Fruit fly (Drosophila melanogaster) whole organism, embryonic: ENCODE data around the gene CG42554.

Source experiments
- CG10267 ChIP-seq: fragments of 200-800 bp; sonication (Bioruptor generic); optimal IDR thresholded peaks from 2 replicates; lab custom pipeline; 2018; ENCODE audit warnings: missing biosample characterization, mild to moderate bottlenecking, missing genetic modification characterization, moderate library complexity
- CG10431 ChIP-seq: fragments of 200-800 bp; sonication (Bioruptor generic); optimal IDR thresholded peaks from 3 replicates; lab custom pipeline; 2018; ENCODE audit warnings: missing biosample characterization, mild to moderate bottlenecking, missing genetic modification characterization
- CG12104 ChIP-seq: fragments of 200-800 bp; sonication (Bioruptor generic); optimal IDR thresholded peaks from 3 replicates; lab custom pipeline; 2016; ENCODE audit warnings: missing biosample characterization, missing genetic modification characterization
- CG13287 ChIP-seq: fragments of 200-800 bp; sonication (Bioruptor generic); IDR thresholded peaks from 2 replicates; pipeline ENCODE4 v1.3.6; 2022; ENCODE audit warnings: missing biosample characterization, missing genetic modification characterization; ENCODE audit not compliant: partially characterized antibody
- CG14860 ChIP-seq: fragments of 200-800 bp; sonication (Bioruptor generic); IDR thresholded peaks from 3 replicates; pipeline ENCODE4 v1.3.6; 2022; ENCODE audit warnings: missing biosample characterization, missing genetic modification characterization; ENCODE audit not compliant: partially characterized antibody
- CG15601 ChIP-seq: fragments of 200-800 bp; sonication (Bioruptor generic); optimal IDR thresholded peaks from 3 replicates; lab custom pipeline; 2019; ENCODE audit warnings: missing biosample characterization, mild to moderate bottlenecking, missing genetic modification characterization, moderate library complexity
- CG1602 ChIP-seq: fragments of 200-800 bp; sonication (Bioruptor generic); optimal IDR thresholded peaks from 3 replicates; lab custom pipeline; 2016; ENCODE audit warnings: missing biosample characterization, missing genetic modification characterization
- CG1647 ChIP-seq: fragments of 200-800 bp; sonication (Bioruptor generic); optimal IDR thresholded peaks from 3 replicates; lab custom pipeline; 2016; ENCODE audit warnings: missing biosample characterization, missing genetic modification characterization
- CG17359 ChIP-seq: fragments of 200-800 bp; sonication (Bioruptor generic); optimal IDR thresholded peaks from 3 replicates; lab custom pipeline; 2018; ENCODE audit warnings: missing biosample characterization, mild to moderate bottlenecking, missing genetic modification characterization, moderate library complexity
- CG17829 ChIP-seq: fragments of 200-800 bp; optimal IDR thresholded peaks from 2 replicates; lab custom pipeline; 2019; ENCODE audit warnings: missing biosample characterization, mild to moderate bottlenecking, missing genetic modification characterization, moderate library complexity
- CG18764 ChIP-seq: fragments of 200-800 bp; sonication (Bioruptor generic); optimal IDR thresholded peaks from 3 replicates; lab custom pipeline; 2016; ENCODE audit warnings: missing biosample characterization, missing genetic modification characterization
- CG2129 ChIP-seq: fragments of 200-800 bp; sonication (Bioruptor generic); IDR thresholded peaks from 2 replicates; pipeline ENCODE4 v1.3.6; 2022; ENCODE audit warnings: missing biosample characterization, missing genetic modification characterization; ENCODE audit not compliant: partially characterized antibody
- CG2889 ChIP-seq: fragments of 200-800 bp; sonication (Bioruptor generic); IDR thresholded peaks from 3 replicates; pipeline ENCODE4 v1.3.6; 2022; ENCODE audit warnings: missing biosample characterization, missing genetic modification characterization
- CG3281 ChIP-seq: fragments of 200-800 bp; sonication (Bioruptor generic); optimal IDR thresholded peaks from 3 replicates; lab custom pipeline; 2017; ENCODE audit warnings: missing biosample characterization, mild to moderate bottlenecking, missing genetic modification characterization
- CG3407 ChIP-seq: fragments of 200-800 bp; sonication (Bioruptor generic); optimal IDR thresholded peaks from 2 replicates; lab custom pipeline; 2018; ENCODE audit warnings: missing biosample characterization, mild to moderate bottlenecking, missing genetic modification characterization
- CG34422 ChIP-seq: fragments of 200-800 bp; sonication (Bioruptor generic); IDR thresholded peaks from 3 replicates; pipeline ENCODE4 v1.3.6; 2022; ENCODE audit warnings: missing biosample characterization, missing genetic modification characterization
- CG6654 ChIP-seq: fragments of 200-800 bp; sonication (Bioruptor generic); optimal IDR thresholded peaks from 2 replicates; lab custom pipeline; 2017; ENCODE audit warnings: missing biosample characterization, mild to moderate bottlenecking, missing genetic modification characterization
- CG7271 ChIP-seq: fragments of 200-800 bp; sonication (Bioruptor generic); optimal IDR thresholded peaks from 2 replicates; lab custom pipeline; 2018; ENCODE audit warnings: missing biosample characterization, mild to moderate bottlenecking, missing genetic modification characterization, moderate library complexity
- CG8281 ChIP-seq: fragments of 200-800 bp; sonication (Bioruptor generic); optimal IDR thresholded peaks from 2 replicates; lab custom pipeline; 2018; ENCODE audit warnings: missing biosample characterization, mild to moderate bottlenecking, missing genetic modification characterization, moderate library complexity
- CG9817 ChIP-seq: fragments of 200-800 bp; sonication (Bioruptor generic); optimal IDR thresholded peaks from 2 replicates; lab custom pipeline; 2018; ENCODE audit warnings: missing biosample characterization, mild to moderate bottlenecking, missing genetic modification characterization, moderate library complexity
- CkIIα-i1 ChIP-seq: fragments of 200-800 bp; sonication (Bioruptor generic); IDR thresholded peaks from 2 replicates; pipeline ENCODE4 v1.3.6; 2022; ENCODE audit warnings: missing biosample characterization, missing genetic modification characterization
- Dip3 ChIP-seq: fragments of 200-800 bp; sonication (Bioruptor generic); optimal IDR thresholded peaks from 3 replicates; lab custom pipeline; 2016; ENCODE audit warnings: missing biosample characterization, missing genetic modification characterization
- E2f2 ChIP-seq: fragments of 200-800 bp; sonication (Bioruptor generic); IDR thresholded peaks from 2 replicates; pipeline ENCODE4 v1.3.6; 2022; ENCODE audit warnings: missing biosample characterization, missing genetic modification characterization
- HmgZ ChIP-seq: fragments of 200-800 bp; sonication (Bioruptor generic); optimal IDR thresholded peaks from 2 replicates; lab custom pipeline; 2018; ENCODE audit warnings: missing biosample characterization, mild to moderate bottlenecking, missing genetic modification characterization
- Hr51 ChIP-seq, 2 experiments: fragments of 200-800 bp; sonication (Bioruptor generic); optimal IDR thresholded peaks; 2 replicates in 1 of 2; 3 replicates in 1 of 2; lab custom pipeline; 2016 to 2018; ENCODE audit warnings: missing biosample characterization in 2 of 2, missing genetic modification characterization in 2 of 2, mild to moderate bottlenecking in 1 of 2, moderate library complexity in 1 of 2
- Kr ChIP-seq: fragments of 200-800 bp; sonication (Bioruptor generic); optimal IDR thresholded peaks from 2 replicates; lab custom pipeline; 2017; ENCODE audit warnings: missing biosample characterization, mild to moderate bottlenecking, missing genetic modification characterization
- Mad ChIP-seq: fragments of 200-800 bp; sonication (Bioruptor generic); optimal IDR thresholded peaks from 2 replicates; lab custom pipeline; 2016; ENCODE audit warnings: missing biosample characterization, missing genetic modification characterization
- Meics ChIP-seq: fragments of 200-800 bp; sonication (Bioruptor generic); optimal IDR thresholded peaks from 2 replicates; lab custom pipeline; 2017; ENCODE audit warnings: missing biosample characterization, mild to moderate bottlenecking, missing genetic modification characterization
- NC2α ChIP-seq: fragments of 200-800 bp; sonication (Bioruptor generic); optimal IDR thresholded peaks from 2 replicates; lab custom pipeline; 2016; ENCODE audit warnings: missing biosample characterization, missing genetic modification characterization
- Pdp1 ChIP-seq, 2 experiments: fragments of 200-800 bp; sonication (Bioruptor generic); optimal IDR thresholded peaks; 3 replicates each; lab custom pipeline; 2016; ENCODE audit warnings: missing biosample characterization in 2 of 2, missing genetic modification characterization in 2 of 2, mild to moderate bottlenecking in 1 of 2, moderate library complexity in 1 of 2
- Stat92E ChIP-seq, 3 experiments: fragments of >200 bp in 2 of 3; fragments of 200-800 bp in 1 of 3; sonication (Bioruptor generic) in 1 of 3; optimal IDR thresholded peaks; 2 replicates each; lab custom pipeline; 2017 to 2019; ENCODE audit warnings: missing biosample characterization in 3 of 3, missing genetic modification characterization in 3 of 3, mild to moderate bottlenecking in 1 of 3, moderate library complexity in 1 of 3
- Xbp1 ChIP-seq: fragments of 200-800 bp; sonication (Bioruptor generic); optimal IDR thresholded peaks from 3 replicates; lab custom pipeline; 2016; ENCODE audit warnings: missing biosample characterization, mild to moderate bottlenecking, missing genetic modification characterization
- al ChIP-seq: fragments of 200-800 bp; sonication (Bioruptor generic); IDR thresholded peaks from 2 replicates; pipeline ENCODE4 v1.3.6; 2022; ENCODE audit warnings: missing biosample characterization, missing genetic modification characterization
- cas ChIP-seq: fragments of 200-800 bp; sonication (Bioruptor generic); IDR thresholded peaks from 2 replicates; pipeline ENCODE4 v1.3.6; 2022; ENCODE audit warnings: missing biosample characterization, missing genetic modification characterization
- chinmo ChIP-seq: fragments of 200-800 bp; sonication (Bioruptor generic); IDR thresholded peaks from 4 replicates; pipeline ENCODE4 v1.3.6; 2022; ENCODE audit warnings: missing biosample characterization, missing genetic modification characterization; ENCODE audit not compliant: partially characterized antibody
- ci ChIP-seq: fragments of 200-800 bp; sonication (Bioruptor generic); IDR thresholded peaks from 3 replicates; pipeline ENCODE4 v1.3.6; 2022; ENCODE audit warnings: missing biosample characterization, missing genetic modification characterization
- crol ChIP-seq: fragments of 200-800 bp; sonication (Bioruptor generic); IDR thresholded peaks from 2 replicates; pipeline ENCODE4 v1.3.6; 2022; ENCODE audit warnings: missing biosample characterization, missing genetic modification characterization
- disco-r ChIP-seq: fragments of 200-800 bp; sonication (Bioruptor generic); optimal IDR thresholded peaks from 2 replicates; lab custom pipeline; 2016; ENCODE audit warnings: missing biosample characterization, missing genetic modification characterization
- dmrt99B ChIP-seq: fragments of 200-800 bp; sonication (Bioruptor generic); optimal IDR thresholded peaks from 2 replicates; lab custom pipeline; 2018; ENCODE audit warnings: missing biosample characterization, mild to moderate bottlenecking, missing genetic modification characterization, moderate library complexity
- gem ChIP-seq: fragments of 200-800 bp; sonication (Bioruptor generic); optimal IDR thresholded peaks from 2 replicates; lab custom pipeline; 2019; ENCODE audit warnings: missing biosample characterization, mild to moderate bottlenecking, missing genetic modification characterization, moderate library complexity
- gfzf ChIP-seq: fragments of 200-800 bp; sonication (Bioruptor generic); optimal IDR thresholded peaks from 2 replicates; lab custom pipeline; 2016; ENCODE audit warnings: missing biosample characterization, mild to moderate bottlenecking, missing genetic modification characterization, moderate library complexity
- klu ChIP-seq: fragments of 200-800 bp; sonication (Bioruptor generic); IDR thresholded peaks from 2 replicates; pipeline ENCODE4 v1.3.6; 2022; ENCODE audit warnings: missing biosample characterization, missing genetic modification characterization
- lab ChIP-seq: fragments of 200-800 bp; sonication (Bioruptor generic); optimal IDR thresholded peaks from 3 replicates; lab custom pipeline; 2017; ENCODE audit warnings: missing biosample characterization, missing genetic modification characterization, mild to moderate bottlenecking, moderate library complexity, missing genetic modification reagents
- maf-S ChIP-seq: fragments of 200-800 bp; sonication (Bioruptor generic); optimal IDR thresholded peaks from 2 replicates; lab custom pipeline; 2016; ENCODE audit warnings: missing biosample characterization, missing genetic modification characterization
- mld ChIP-seq: fragments of 200-800 bp; sonication (Bioruptor generic); IDR thresholded peaks from 3 replicates; pipeline ENCODE4 v1.3.6; 2022; ENCODE audit warnings: missing biosample characterization, missing genetic modification characterization; ENCODE audit not compliant: partially characterized antibody
- pfk ChIP-seq: fragments of 200-800 bp; sonication (Bioruptor generic); optimal IDR thresholded peaks from 2 replicates; lab custom pipeline; 2018; ENCODE audit warnings: missing biosample characterization, mild to moderate bottlenecking, missing genetic modification characterization, moderate library complexity
- stc ChIP-seq: fragments of 200-800 bp; sonication (Bioruptor generic); IDR thresholded peaks from 2 replicates; pipeline ENCODE4 v1.3.6; 2022; ENCODE audit warnings: missing biosample characterization, missing genetic modification characterization
- unpg ChIP-seq: fragments of 200-800 bp; sonication (Bioruptor generic); optimal IDR thresholded peaks from 3 replicates; lab custom pipeline; 2018; ENCODE audit warnings: missing biosample characterization, mild to moderate bottlenecking, missing genetic modification characterization, moderate library complexity
- wdn ChIP-seq: fragments of 200-800 bp; sonication (Bioruptor generic); IDR thresholded peaks from 2 replicates; pipeline ENCODE4 v1.3.6; 2022; ENCODE audit warnings: missing biosample characterization, missing genetic modification characterization

CG42554 gene

DNA sequence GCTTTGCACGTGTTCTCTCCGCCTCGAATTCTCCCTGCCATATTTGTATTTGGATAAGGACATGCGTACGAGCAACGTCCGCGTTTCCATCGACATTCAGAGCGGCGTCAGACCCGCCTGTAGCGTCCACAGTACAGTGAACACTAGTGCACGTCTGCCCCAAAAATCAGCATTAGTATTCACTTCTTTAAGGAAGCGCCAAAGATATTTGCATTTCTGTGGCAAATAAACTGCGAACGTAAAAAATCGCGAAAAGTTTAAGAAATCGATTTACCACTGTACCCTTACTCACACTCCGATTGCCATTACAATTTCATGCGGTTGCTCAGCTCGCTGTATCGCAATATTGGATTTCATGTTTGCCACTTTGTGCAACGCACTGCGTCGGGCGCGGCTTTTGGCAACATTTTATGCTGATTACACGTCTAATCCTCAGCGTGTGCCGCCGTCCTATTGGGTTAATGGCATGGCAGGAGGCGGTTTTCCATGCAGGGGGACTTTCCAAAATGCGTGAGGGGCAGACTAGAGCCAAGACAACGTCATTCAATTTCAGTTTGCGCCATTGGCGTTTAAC lies 32.7 kb upstream of the CG42554 start (continued):
- no peak for TF ChIP-seq Kr
- peak; percentile 89 for TF ChIP-seq CG1647
- peak; percentile 83 for TF ChIP-seq klu (GFP tag; lab: Robert Waterston, UW)
- peak; percentile 83 for TF ChIP-seq Mad (GFP tag; lab: Kevin White, UChicago)
- TF ChIP-seq cas (GFP tag; lab: Robert Waterston, UW), result peak; percentile 67; the same call in 1 of the 2 replicates
- no peak for TF ChIP-seq CG7271
- peak; percentile 75 for TF ChIP-seq CG18764 (GFP tag; lab: Kevin White, UChicago)
- TF ChIP-seq gem, result peak; percentile 91
- peak; percentile 85 for TF ChIP-seq CG3407 (GFP tag; lab: Kevin White, UChicago)
- TF ChIP-seq Hr51 (GFP tag; optimal IDR thresholded peaks at IDR 0.05; lab: Kevin White, UChicago), result peak; percentile 86 to 87
- TF ChIP-seq CG17359, result peak; percentile 88
- no peak for TF ChIP-seq pfk (GFP tag; lab: Kevin White, UChicago)
- peak; percentile 93 for TF ChIP-seq CG34422 (GFP tag; lab: Robert Waterston, UW)
- TF ChIP-seq disco-r (GFP tag; lab: Kevin White, UChicago), result peak; percentile 85
- TF ChIP-seq Pdp1 (GFP tag; optimal IDR thresholded peaks at IDR 0.05; lab: Kevin White, UChicago), result peak; percentile 82 to 89
- peak; percentile 44; the same call in 1 of the 2 replicates for TF ChIP-seq crol (GFP tag; lab: Robert Waterston, UW)
- TF ChIP-seq al, result peak; percentile 63
- TF ChIP-seq chinmo, result no peak
- TF ChIP-seq E2f2 (GFP tag; lab: Robert Waterston, UW), result peak; percentile 59; the same call in 1 of the 2 replicates
- peak; percentile 90 for TF ChIP-seq stc (GFP tag; lab: Robert Waterston, UW)
- TF ChIP-seq Xbp1 (GFP tag; lab: Kevin White, UChicago), result peak; percentile 92
- peak; percentile 86 for TF ChIP-seq HmgZ (tag; lab: Kevin White, UChicago)
- TF ChIP-seq mld (GFP tag; lab: Robert Waterston, UW), result no peak
- peak; percentile 77 for TF ChIP-seq CG17829 (tag; lab: Kevin White, UChicago)
- peak; percentile 82 for TF ChIP-seq Dip3 (GFP tag; lab: Kevin White, UChicago)
- peak; percentile 88 for TF ChIP-seq CG9817 (tag; lab: Kevin White, UChicago)
- TF ChIP-seq Stat92E (GFP tag; optimal IDR thresholded peaks at IDR 0.05; lab: Kevin White, UChicago), result no peak
- peak; percentile 91 for TF ChIP-seq maf-S (GFP tag; lab: Kevin White, UChicago)
- TF ChIP-seq lab (GFP tag; lab: Kevin White, UChicago), result peak; percentile 94
- peak; percentile 91 for TF ChIP-seq unpg (GFP tag; lab: Kevin White, UChicago)
- TF ChIP-seq gfzf, result no peak
- TF ChIP-seq Meics (GFP tag; lab: Kevin White, UChicago), result peak; percentile 87
- TF ChIP-seq CG8281 (tag; lab: Kevin White, UChicago), result peak; percentile 65
- TF ChIP-seq CG2889 (GFP tag; lab: Robert Waterston, UW), result peak; percentile 77
- peak; percentile 57 for TF ChIP-seq CG10431 (GFP tag; lab: Kevin White, UChicago)
- peak; percentile 37 for TF ChIP-seq CG12104 (GFP tag; lab: Kevin White, UChicago)
- no peak for TF ChIP-seq CG14860 (GFP tag; lab: Robert Waterston, UW)
- TF ChIP-seq dmrt99B (tag; lab: Kevin White, UChicago), result peak; percentile 88
- no peak for TF ChIP-seq CG13287 (GFP tag; lab: Robert Waterston, UW)
- TF ChIP-seq ci (GFP tag; lab: Robert Waterston, UW), result peak; percentile 97
- TF ChIP-seq CG15601 (tag; lab: Kevin White, UChicago), result peak; percentile 81
- TF ChIP-seq NC2α (GFP tag; lab: Kevin White, UChicago), result peak; percentile 54
- TF ChIP-seq CG6654 (GFP tag; lab: Kevin White, UChicago), result peak; percentile 59
- no peak for TF ChIP-seq CG2129
- peak; percentile 79 for TF ChIP-seq CG3281 (GFP tag; lab: Kevin White, UChicago)
- TF ChIP-seq CG10267 (tag; lab: Kevin White, UChicago), result peak; percentile 69
- peak; percentile 86 for TF ChIP-seq wdn (GFP tag; lab: Robert Waterston, UW)
- TF ChIP-seq CkIIα-i1 (GFP tag; lab: Robert Waterston, UW), result no peak
- TF ChIP-seq CG1602 (GFP tag; lab: Kevin White, UChicago), result peak; percentile 81
